Worm (Caenorhabditis elegans): ENCODE results near the gene folt-1.

DNA sequence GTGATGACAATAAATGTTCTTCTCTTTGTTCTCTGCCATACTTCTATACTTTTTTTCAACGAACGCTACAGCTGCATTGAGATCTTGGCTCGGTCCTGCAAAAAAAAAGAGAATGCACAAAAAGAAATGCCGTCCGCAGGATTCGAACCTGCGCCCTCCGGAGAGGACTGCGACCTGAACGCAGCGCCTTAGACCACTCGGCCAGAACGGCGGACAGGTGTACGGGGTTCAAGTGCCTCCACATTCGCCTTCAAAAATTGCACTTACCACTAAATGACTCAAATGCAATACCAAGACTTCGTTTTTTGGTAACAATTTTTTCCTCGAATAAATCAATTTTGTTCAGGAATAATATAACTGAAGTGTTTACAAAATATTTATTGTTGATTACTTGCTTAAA is 33.4 kb downstream of the folt-1 start:
- no peak for TF ChIP-seq madf-8 (GFP tag; conservative IDR thresholded peaks at IDR 0.05)
- TF ChIP-seq xnd-1 (tag; optimal IDR thresholded peaks at IDR 0.05), result no peak
- TF ChIP-seq nhr-27 (tag; optimal IDR thresholded peaks at IDR 0.05), result no peak
- no peak for TF ChIP-seq pha-4 (tag; optimal IDR thresholded peaks at IDR 0.05)
- TF ChIP-seq lin-40 (tag; optimal IDR thresholded peaks at IDR 0.05), result peak; percentile 15
- no peak for TF ChIP-seq athp-1 (tag; optimal IDR thresholded peaks at IDR 0.05)
- no peak for TF ChIP-seq aptf-3 (GFP tag; IDR thresholded peaks at IDR 0.05)
- TF ChIP-seq ama-1 (optimal IDR thresholded peaks at IDR 0.05), result no peak
- TF ChIP-seq ama-1 (GFP tag; optimal IDR thresholded peaks at IDR 0.05), result no peak
- 0 out of 2 replicates have a peak, but pooled peaks have one; percentile 30 for TF ChIP-seq Y53G8AR.9 (GFP tag; conservative IDR thresholded peaks at IDR 0.05)
- TF ChIP-seq lin-54 (GFP tag; optimal IDR thresholded peaks at IDR 0.05), result no peak
